Worm (Caenorhabditis elegans): ENCODE measurements around the gene bbs-2.

- TF ChIP-seq ztf-23 (GFP tag; IDR thresholded peaks at IDR 0.05): no peak
- TF ChIP-seq klf-2 (GFP tag; conservative IDR thresholded peaks at IDR 0.05): no peak
Measured at ce11 chrIV:7917881-7918280, 16.0 kb upstream of the bbs-2 start.

Data from whole organism, midembryonic.